Worm (Caenorhabditis elegans): ENCODE results near the gene byn-1.

The byn-1 gene

DNA sequence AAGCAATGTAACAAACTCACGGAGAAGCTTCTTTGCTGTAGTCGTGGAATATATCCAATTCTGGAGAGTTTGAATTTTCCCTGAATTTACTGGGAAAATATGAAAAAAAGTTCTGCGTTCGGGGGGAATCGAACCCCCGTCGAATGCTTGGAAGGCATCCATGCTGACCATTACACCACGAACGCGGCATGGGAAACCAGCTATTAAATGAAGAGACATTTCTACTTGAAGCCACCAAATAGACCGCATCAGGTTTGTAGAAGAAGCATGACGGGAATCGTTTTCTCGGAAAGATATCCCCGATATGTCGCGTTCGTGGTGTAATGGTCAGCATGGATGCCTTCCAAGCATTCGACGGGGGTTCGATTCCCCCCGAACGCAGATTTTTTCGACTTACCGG lies 43.3 kb upstream of the byn-1 start:
- peak; percentile 12 for TF ChIP-seq dve-1 (tag; optimal IDR thresholded peaks at IDR 0.05)
- no peak for TF ChIP-seq hlh-15 (tag; optimal IDR thresholded peaks at IDR 0.05)
- peak; percentile 17 for TF ChIP-seq ref-2 (tag; optimal IDR thresholded peaks at IDR 0.05)

DNA sequence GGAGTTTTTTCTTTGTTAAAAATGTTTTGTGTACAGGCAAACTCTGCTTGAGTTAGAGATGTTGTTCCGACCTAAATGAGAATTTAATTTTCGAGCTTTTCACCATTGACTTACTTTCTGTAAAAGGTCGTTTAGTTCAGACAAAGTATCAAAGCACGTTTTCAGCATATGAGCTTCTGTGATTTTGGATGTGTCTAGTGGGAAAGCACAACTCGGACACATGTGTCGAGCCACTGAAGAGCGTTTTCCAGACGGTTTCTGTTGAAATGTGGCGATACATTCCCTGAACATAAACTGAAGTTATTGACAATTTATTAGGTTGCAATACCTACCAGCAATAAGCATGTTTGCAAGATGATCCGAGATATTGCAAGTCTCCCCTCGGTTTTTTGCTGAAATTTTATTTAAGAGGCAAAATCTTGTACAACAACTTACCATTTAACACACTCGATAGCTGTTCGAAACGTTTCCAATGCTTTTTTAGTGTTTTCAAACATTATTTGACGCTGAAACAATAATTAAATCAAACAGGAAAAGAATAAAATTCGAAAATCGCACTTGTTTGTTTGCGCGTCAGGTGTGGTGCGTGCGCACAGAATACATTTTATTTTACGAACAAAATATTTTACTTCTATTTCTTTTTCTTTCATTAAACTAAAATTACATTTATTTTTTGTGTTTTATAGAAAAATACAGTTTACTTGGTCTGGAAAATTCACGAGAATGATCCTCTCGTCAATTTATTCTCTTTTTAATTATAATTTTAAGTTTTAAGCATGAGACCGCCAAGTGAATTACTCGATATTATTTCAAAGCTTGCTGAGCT lies 42.6 kb upstream of the byn-1 start, which contains the start of the genes brd-1 and K04C2.2:
Gene brd-1, minus strand, starts transcription at position 506 of the 826 bp plus-strand sequence.
Gene K04C2.2, plus strand, starts transcription at position 776 of the 826 bp plus-strand sequence.
- TF ChIP-seq eyg-1 (tag; optimal IDR thresholded peaks at IDR 0.05), result no peak
- no peak for TF ChIP-seq zip-5 (tag; optimal IDR thresholded peaks at IDR 0.05)
- TF ChIP-seq fkh-6 (tag; optimal IDR thresholded peaks at IDR 0.05), result no peak
- TF ChIP-seq madf-2 (tag; optimal IDR thresholded peaks at IDR 0.05), result no peak
- TF ChIP-seq syd-9 (tag; optimal IDR thresholded peaks at IDR 0.05), result no peak
- TF ChIP-seq K09A11.1 (tag; optimal IDR thresholded peaks at IDR 0.05; ENCODE audit: insufficient read depth), result no peak
- no peak for TF ChIP-seq C38D4.7 (GFP tag; optimal IDR thresholded peaks at IDR 0.05)
- no peak for TF ChIP-seq npax-4 (tag; optimal IDR thresholded peaks at IDR 0.05)
- no peak for TF ChIP-seq ceh-45 (GFP tag; IDR thresholded peaks at IDR 0.05)
- no peak for TF ChIP-seq unc-86 (tag; optimal IDR thresholded peaks at IDR 0.05)

DNA sequence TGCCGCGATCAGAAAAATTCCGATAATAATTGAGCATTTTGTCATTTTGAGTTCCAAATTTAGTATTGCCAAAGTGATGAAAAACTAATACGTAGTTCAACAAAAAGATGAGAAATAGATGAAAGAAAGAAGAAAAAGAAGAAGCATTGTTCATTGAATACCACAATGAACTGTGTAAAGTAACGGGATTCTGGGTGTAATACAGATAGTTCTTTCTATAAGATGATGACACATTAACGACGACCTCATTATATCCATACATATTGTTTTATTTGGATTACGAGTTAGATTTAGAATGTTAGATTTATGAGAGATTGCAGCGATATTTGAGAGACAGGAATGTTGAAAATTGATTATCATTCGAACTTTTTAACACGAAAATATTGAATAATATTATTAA lies 40.2 kb upstream of the byn-1 start, which contains the start of gene K04C2.5:
Gene K04C2.5, minus strand, starts transcription at position 101 of the 400 bp plus-strand sequence.
- TF ChIP-seq ceh-30 (tag; optimal IDR thresholded peaks at IDR 0.05), result no peak
- no peak for TF ChIP-seq ama-1 (optimal IDR thresholded peaks at IDR 0.05)
- no peak for TF ChIP-seq pha-2 (tag; optimal IDR thresholded peaks at IDR 0.05)
- TF ChIP-seq fkh-10 (GFP tag; optimal IDR thresholded peaks at IDR 0.05), result no peak
- TF ChIP-seq dve-1 (tag; optimal IDR thresholded peaks at IDR 0.05), result no peak
- no peak for TF ChIP-seq nhr-11 (tag; optimal IDR thresholded peaks at IDR 0.05)
- TF ChIP-seq ceh-18 (tag; optimal IDR thresholded peaks at IDR 0.05), result no peak
- no peak for TF ChIP-seq K09A11.1 (tag; optimal IDR thresholded peaks at IDR 0.05; ENCODE audit: insufficient read depth)

DNA sequence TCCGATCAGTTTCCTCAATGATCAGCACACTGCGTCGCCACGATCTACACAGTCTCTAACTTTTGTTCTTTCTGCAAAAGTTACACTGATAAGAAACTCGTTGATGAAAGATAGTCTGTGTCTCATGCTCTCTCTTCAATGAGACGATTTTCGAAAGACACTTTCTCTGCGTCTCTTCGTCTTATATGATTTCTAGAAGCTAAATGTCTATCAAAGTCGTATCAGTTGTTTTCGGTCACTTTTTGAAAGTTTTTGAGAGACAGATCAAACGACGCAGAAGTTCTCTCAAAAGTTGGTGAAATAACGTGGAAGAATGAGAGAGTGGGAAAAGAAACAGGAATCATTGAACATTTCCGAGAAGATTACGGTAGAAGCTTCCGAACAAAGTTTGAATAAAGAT lies 36.6 kb upstream of the byn-1 start:
- TF ChIP-seq unc-55 (GFP tag; optimal IDR thresholded peaks at IDR 0.05) (peak; percentile 44), ahr-1 (tag; optimal IDR thresholded peaks at IDR 0.05) (no peak), tbx-2 (tag; optimal IDR thresholded peaks at IDR 0.05) (no peak), dmd-4 (tag; optimal IDR thresholded peaks at IDR 0.05; ENCODE audit: borderline replicate concordance) (no peak), ets-4 (tag; optimal IDR thresholded peaks at IDR 0.05) (no peak), ceh-18 (tag; optimal IDR thresholded peaks at IDR 0.05) (peak; percentile 57), fax-1 (tag; optimal IDR thresholded peaks at IDR 0.05) (no peak), nhr-11 (tag; optimal IDR thresholded peaks at IDR 0.05) (no peak), syd-9 (tag; optimal IDR thresholded peaks at IDR 0.05) (no peak), ceh-31 (tag; optimal IDR thresholded peaks at IDR 0.05) (no peak), hlh-30 (tag; optimal IDR thresholded peaks at IDR 0.05; ENCODE audit: insufficient read depth) (no peak), C38D4.7 (GFP tag; optimal IDR thresholded peaks at IDR 0.05) (no peak), hlh-8 (tag; optimal IDR thresholded peaks at IDR 0.05) (no peak), elt-2 (tag; optimal IDR thresholded peaks at IDR 0.05) (peak; percentile 68), fkh-10 (GFP tag; optimal IDR thresholded peaks at IDR 0.05) (no peak), pha-4 (tag; optimal IDR thresholded peaks at IDR 0.05) (no peak), ceh-48 (tag; optimal IDR thresholded peaks at IDR 0.05) (no peak), ceh-6 (GFP tag; optimal IDR thresholded peaks at IDR 0.05) (no peak), madf-2 (tag; optimal IDR thresholded peaks at IDR 0.05) (no peak), pros-1 (tag; optimal IDR thresholded peaks at IDR 0.05) (no peak), hlh-6 (tag; optimal IDR thresholded peaks at IDR 0.05) (no peak), nfya-1 (tag; optimal IDR thresholded peaks at IDR 0.05) (peak; percentile 19)
